Fruit fly (Drosophila melanogaster) whole organism: ENCODE data around the gene Cpr67B.

Experiments used
- CG8478 ChIP-seq: fragments of >200 bp; optimal IDR thresholded peaks from 2 replicates; lab custom pipeline; 2018; ENCODE audit warnings: inconsistent platforms
- pan ChIP-seq: fragments of >200 bp; optimal IDR thresholded peaks from 2 replicates; lab custom pipeline; 2017

dm6 chr3L:9399013-9399750, 5.4 kb upstream of the Cpr67B start, which contains the start of gene CG4080:
- TF ChIP-seq CG8478 (no peak), pan (lab: Kevin White, UChicago) (no peak)
